Worm (Caenorhabditis elegans) whole organism, young adult: Measurements from ENCODE around the gene F38A5.8.

Source experiments
- F57A8.1 ChIP-seq: fragments of 200-800 bp; sonication (Bioruptor generic); optimal IDR thresholded peaks from 2 replicates; lab custom pipeline; 2018; ENCODE audit warnings: mild to moderate bottlenecking, missing genetic modification characterization, moderate library complexity, missing compliant biosample characterization
- ama-1 ChIP-seq, 3 experiments: fragments of 150-350 bp in 1 of 3; sonication (generic microtip) in 2 of 3; optimal IDR thresholded peaks; 2 replicates each; lab custom pipeline; 2014 to 2018; ENCODE audit warnings: missing biosample characterization in 2 of 3, missing genetic modification characterization in 2 of 3, missing genetic modification reagents in 2 of 3
- attf-3 ChIP-seq: fragments of 200-800 bp; sonication (Bioruptor generic); conservative IDR thresholded peaks from 2 replicates; pipeline ENCODE4 v1.3.6; 2022; ENCODE audit warnings: missing genetic modification reagents, missing genetic modification characterization, missing compliant biosample characterization
- cebp-1 ChIP-seq, 2 experiments: fragments of 200-800 bp in 1 of 2; sonication (Bioruptor generic) in 1 of 2; sonication (generic microtip) in 1 of 2; IDR thresholded peaks in 1 of 2; optimal IDR thresholded peaks in 1 of 2; 2 replicates each; pipeline versions ENCODE4 v1.3.6 to Lab custom; 2017 to 2022; ENCODE audit warnings: missing compliant biosample characterization in 2 of 2, missing genetic modification characterization in 2 of 2, mild to moderate bottlenecking in 1 of 2, missing genetic modification reagents in 1 of 2, moderate library complexity in 1 of 2
- efl-1 ChIP-seq: fragments of 150-350 bp; optimal IDR thresholded peaks from 2 replicates; lab custom pipeline; 2014; ENCODE audit warnings: missing biosample characterization, missing genetic modification reagents, missing genetic modification characterization
- ets-4 ChIP-seq: fragments of 200-800 bp; sonication (Bioruptor generic); optimal IDR thresholded peaks from 2 replicates; lab custom pipeline; 2018; ENCODE audit warnings: mild to moderate bottlenecking, missing genetic modification characterization, missing compliant biosample characterization
- let-526 ChIP-seq: fragments of 200-800 bp; sonication (Bioruptor generic); IDR thresholded peaks from 2 replicates; pipeline ENCODE4 v1.3.6; 2022; ENCODE audit warnings: missing genetic modification reagents, missing genetic modification characterization, missing compliant biosample characterization
- madf-8 ChIP-seq: fragments of 200-800 bp; sonication (Bioruptor generic); conservative IDR thresholded peaks from 2 replicates; pipeline ENCODE4 v1.3.6; 2022; ENCODE audit warnings: missing genetic modification reagents, missing genetic modification characterization, missing compliant biosample characterization
- nhr-27 ChIP-seq: fragments of 200-800 bp; sonication (Bioruptor generic); optimal IDR thresholded peaks from 2 replicates; lab custom pipeline; 2018; ENCODE audit warnings: mild to moderate bottlenecking, missing genetic modification characterization, moderate library complexity, missing compliant biosample characterization
- pha-4 ChIP-seq: fragments of 150-350 bp; sonication (generic microtip); optimal IDR thresholded peaks from 2 replicates; lab custom pipeline; 2014; ENCODE audit warnings: missing biosample characterization, missing genetic modification reagents, missing genetic modification characterization
- zim-3 ChIP-seq: sonication (generic microtip); optimal IDR thresholded peaks from 2 replicates; lab custom pipeline; 2017; ENCODE audit warnings: mild to moderate bottlenecking, missing genetic modification characterization, moderate library complexity, missing compliant biosample characterization
- ztf-22 ChIP-seq: fragments of 200-800 bp; sonication (Bioruptor generic); optimal IDR thresholded peaks from 2 replicates; lab custom pipeline; 2018; ENCODE audit warnings: mild to moderate bottlenecking, missing genetic modification characterization, moderate library complexity, missing compliant biosample characterization
- ztf-6 ChIP-seq: fragments of 200-800 bp; sonication (Bioruptor generic); IDR thresholded peaks from 2 replicates; pipeline ENCODE4 v1.3.6; 2022; ENCODE audit warnings: missing genetic modification reagents, missing genetic modification characterization, missing compliant biosample characterization

ce11 chrIV:6565605-6566004 is 33.9 kb upstream of the F38A5.8 start:
- TF ChIP-seq pha-4 (tag; lab: Kevin White, UChicago) (no peak), efl-1 (GFP tag; lab: Kevin White, UChicago) (no peak), let-526 (GFP tag; lab: Robert Waterston, UW) (no peak), nhr-27 (tag; lab: Kevin White, UChicago) (no peak), madf-8 (GFP tag; lab: Robert Waterston, UW) (no peak), F57A8.1 (no peak), zim-3 (tag; lab: Kevin White, UChicago) (no peak), ztf-22 (GFP tag; lab: Kevin White, UChicago) (no peak), ama-1 (optimal IDR thresholded peaks at IDR 0.05; lab: Kevin White, UChicago) (no peak), ama-1 (GFP tag; optimal IDR thresholded peaks at IDR 0.05; lab: Kevin White, UChicago) (no peak), ets-4 (GFP tag; lab: Kevin White, UChicago) (no peak), cebp-1 (GFP tag; IDR thresholded peaks at IDR 0.05; lab: Robert Waterston, UW) (no peak), cebp-1 (tag; optimal IDR thresholded peaks at IDR 0.05; lab: Kevin White, UChicago) (no peak), ztf-6 (GFP tag; lab: Robert Waterston, UW) (no peak), attf-3 (GFP tag; lab: Robert Waterston, UW) (no peak)
